Worm (Caenorhabditis elegans): ENCODE measurements around the gene F46H5.7.

ce11 chrX:7199831-7200414, 42.9 kb downstream of the F46H5.7 start, which contains the start of gene C55B6.1:
- no peak for TF ChIP-seq mab-5 (tag; optimal IDR thresholded peaks at IDR 0.05)
- TF ChIP-seq ama-1 (optimal IDR thresholded peaks at IDR 0.05) = no peak
- no peak for TF ChIP-seq unc-62 (GFP tag; optimal IDR thresholded peaks at IDR 0.05)

Data from whole organism, L2 larva.